Worm (Caenorhabditis elegans): ENCODE measurements around the gene vep-2.
A peak's percentile ranks its signal among the peaks of the same experiment; 100 is the strongest.

vep-2 gene

ce11 chrX:3628016-3628415 lies at the start of gene vep-2:
vep-2 (plus strand) TSS chrX:3628316.
- TF ChIP-seq lsy-2 (tag; optimal IDR thresholded peaks at IDR 0.05) (no peak), lin-1 (GFP tag; IDR thresholded peaks at IDR 0.05) (no peak), daf-16 (GFP tag; optimal IDR thresholded peaks at IDR 0.05) (no peak), daf-16 (tag; optimal IDR thresholded peaks at IDR 0.05) (no peak), spr-3 (GFP tag; optimal IDR thresholded peaks at IDR 0.05) (no peak), T20F7.1 (GFP tag; optimal IDR thresholded peaks at IDR 0.05) (no peak), skn-1 (tag; optimal IDR thresholded peaks at IDR 0.05) (no peak), ceh-32 (tag; optimal IDR thresholded peaks at IDR 0.05; ENCODE audit: poor library complexity) (no peak), dmd-9 (GFP tag; IDR thresholded peaks at IDR 0.05) (no peak), mep-1 (tag; optimal IDR thresholded peaks at IDR 0.05) (no peak)

- TF ChIP-seq mxl-2 (GFP tag; conservative IDR thresholded peaks at IDR 0.05): no peak
- TF ChIP-seq aly-2 (tag; optimal IDR thresholded peaks at IDR 0.05): no peak
- TF ChIP-seq nhr-48 (tag; optimal IDR thresholded peaks at IDR 0.05): no peak
- no peak for TF ChIP-seq lir-3 (tag; optimal IDR thresholded peaks at IDR 0.05)
- no peak for TF ChIP-seq nhr-41 (GFP tag; IDR thresholded peaks at IDR 0.05)
- TF ChIP-seq T26A8.4 (GFP tag; IDR thresholded peaks at IDR 0.05): no peak
- TF ChIP-seq Y75B8A.6 (GFP tag; IDR thresholded peaks at IDR 0.05): no peak
- TF ChIP-seq egl-43 (GFP tag; IDR thresholded peaks at IDR 0.05): no peak
- TF ChIP-seq lin-13 (GFP tag; optimal IDR thresholded peaks at IDR 0.05): no peak
Measured at ce11 chrX:3581813-3582212, 46.3 kb upstream of the vep-2 start.

- TF ChIP-seq arid-1 (GFP tag; conservative IDR thresholded peaks at IDR 0.05) (no peak), mep-1 (tag; optimal IDR thresholded peaks at IDR 0.05) (no peak), sdz-12 (GFP tag; optimal IDR thresholded peaks at IDR 0.05) (no peak), tra-1 (GFP tag; IDR thresholded peaks at IDR 0.05) (no peak), skn-1 (tag; optimal IDR thresholded peaks at IDR 0.05) (no peak), nhr-41 (GFP tag; IDR thresholded peaks at IDR 0.05) (no peak), nhr-28 (tag; optimal IDR thresholded peaks at IDR 0.05) (no peak), nhr-25 (tag; optimal IDR thresholded peaks at IDR 0.05; ENCODE audit: borderline replicate concordance, insufficient read depth) (no peak), ama-1 (optimal IDR thresholded peaks at IDR 0.05) (no peak), nhr-102 (tag; optimal IDR thresholded peaks at IDR 0.05) (no peak), madf-9 (GFP tag; conservative IDR thresholded peaks at IDR 0.05) (no peak), pha-4 (GFP tag; IDR thresholded peaks at IDR 0.05) (no peak), pha-4 (tag; optimal IDR thresholded peaks at IDR 0.05) (no peak), ceh-82 (tag; optimal IDR thresholded peaks at IDR 0.05) (no peak), daf-19 (GFP tag; conservative IDR thresholded peaks at IDR 0.05) (no peak), snpc-4 (tag; optimal IDR thresholded peaks at IDR 0.05) (no peak), lsy-2 (tag; optimal IDR thresholded peaks at IDR 0.05) (no peak), tag-97 (GFP tag; IDR thresholded peaks at IDR 0.05) (no peak), Y48G9A.11 (GFP tag; IDR thresholded peaks at IDR 0.05) (no peak), Y75B8A.6 (GFP tag; IDR thresholded peaks at IDR 0.05) (no peak)
Measured at ce11 chrX:3583436-3583835, 44.7 kb upstream of the vep-2 start.

- TF ChIP-seq aha-1 (tag) (peak; percentile 90), T20F7.1 (GFP tag; optimal IDR thresholded peaks at IDR 0.05) (no peak)
Measured at ce11 chrX:3584481-3584880, 43.6 kb upstream of the vep-2 start.

ce11 chrX:3585625-3586024 lies 42.5 kb upstream of the vep-2 start, which contains the start of gene T27A10.2:
T27A10.2 (plus strand) TSS chrX:3585957.
- TF ChIP-seq set-16 (GFP tag; IDR thresholded peaks at IDR 0.05) (peak; percentile 73), fos-1 (tag; optimal IDR thresholded peaks at IDR 0.05) (no peak), aha-1 (tag) (peak; percentile 65)
